Worm (Caenorhabditis elegans) whole organism, L2 larva: ENCODE measurements around the gene C06C3.3.

Experiments used
- C34F6.9 ChIP-seq: fragments of 150-350 bp; optimal IDR thresholded peaks from 2 replicates; lab custom pipeline; 2014; ENCODE audit warnings: missing biosample characterization, missing genetic modification characterization
- F13H6.1 ChIP-seq: sonication (generic microtip); optimal IDR thresholded peaks from 2 replicates; lab custom pipeline; 2016; ENCODE audit warnings: missing genetic modification characterization, missing compliant biosample characterization
- R02D3.7 ChIP-seq: fragments of 150-350 bp; optimal IDR thresholded peaks from 2 replicates; lab custom pipeline; 2014; ENCODE audit warnings: missing biosample characterization, missing genetic modification characterization
- Y55F3AM.14 ChIP-seq: fragments of 200-800 bp; sonication (Bioruptor generic); optimal IDR thresholded peaks from 2 replicates; lab custom pipeline; 2018; ENCODE audit warnings: mild to moderate bottlenecking, missing genetic modification characterization, missing compliant biosample characterization
- ZK546.5 ChIP-seq: sonication (generic microtip); optimal IDR thresholded peaks from 2 replicates; lab custom pipeline; 2017; ENCODE audit warnings: missing biosample characterization, missing genetic modification characterization
- alr-1 ChIP-seq: fragments of 150-350 bp; optimal IDR thresholded peaks from 2 replicates; lab custom pipeline; 2014; ENCODE audit warnings: missing biosample characterization, missing genetic modification characterization
- aly-2 ChIP-seq: fragments of 150-350 bp; optimal IDR thresholded peaks from 2 replicates; lab custom pipeline; 2014; ENCODE audit warnings: missing biosample characterization, missing genetic modification characterization
- ama-1 ChIP-seq: fragments of 150-350 bp; optimal IDR thresholded peaks from 2 replicates; lab custom pipeline; 2018; ENCODE audit warnings: inconsistent platforms
- blmp-1 ChIP-seq: sonication (generic microtip); optimal IDR thresholded peaks from 2 replicates; lab custom pipeline; 2017; ENCODE audit warnings: missing genetic modification characterization, mild to moderate bottlenecking, missing compliant biosample characterization, antibody characterized with exemption, moderate library complexity; ENCODE audit not compliant: insufficient read depth
- ceh-16 ChIP-seq: fragments of 150-350 bp; optimal IDR thresholded peaks from 2 replicates; lab custom pipeline; 2014; ENCODE audit warnings: missing biosample characterization, missing genetic modification characterization
- ceh-82 ChIP-seq: fragments of 150-350 bp; optimal IDR thresholded peaks from 2 replicates; lab custom pipeline; 2014; ENCODE audit warnings: missing biosample characterization, missing genetic modification characterization
- crh-2 ChIP-seq: sonication (generic microtip); optimal IDR thresholded peaks from 2 replicates; lab custom pipeline; 2017; ENCODE audit warnings: missing biosample characterization, missing genetic modification characterization
- dmd-4 ChIP-seq: sonication (generic microtip); optimal IDR thresholded peaks from 2 replicates; lab custom pipeline; 2017; ENCODE audit warnings: missing biosample characterization, missing genetic modification characterization
- egl-27 ChIP-seq: sonication (generic microtip); optimal IDR thresholded peaks from 3 replicates; lab custom pipeline; 2017; ENCODE audit warnings: missing biosample characterization, missing genetic modification reagents, missing genetic modification characterization
- elt-1 ChIP-seq: fragments of 150-350 bp; optimal IDR thresholded peaks from 2 replicates; lab custom pipeline; 2014; ENCODE audit warnings: missing biosample characterization, missing genetic modification characterization
- elt-3 ChIP-seq: sonication (generic microtip); optimal IDR thresholded peaks from 2 replicates; lab custom pipeline; 2017; ENCODE audit warnings: missing biosample characterization, missing genetic modification characterization
- fos-1 ChIP-seq: fragments of 150-350 bp; optimal IDR thresholded peaks from 2 replicates; lab custom pipeline; 2014; ENCODE audit warnings: missing biosample characterization, missing genetic modification characterization
- gmeb-1 ChIP-seq: fragments of 150-350 bp; optimal IDR thresholded peaks from 2 replicates; lab custom pipeline; 2014; ENCODE audit warnings: missing biosample characterization, missing genetic modification characterization
- lin-11 ChIP-seq: fragments of 150-350 bp; sonication (generic microtip); optimal IDR thresholded peaks from 2 replicates; lab custom pipeline; 2014; ENCODE audit warnings: missing biosample characterization, missing genetic modification characterization, inconsistent platforms, mixed read lengths
- lin-13 ChIP-seq: fragments of 150-350 bp; optimal IDR thresholded peaks from 2 replicates; lab custom pipeline; 2014; ENCODE audit warnings: missing biosample characterization, missing genetic modification reagents, missing genetic modification characterization
- lin-39 ChIP-seq: fragments of 150-350 bp; optimal IDR thresholded peaks from 2 replicates; lab custom pipeline; 2014; ENCODE audit warnings: missing biosample characterization, missing genetic modification reagents, missing genetic modification characterization
- lsy-2 ChIP-seq, 2 experiments: fragments of 150-350 bp in 1 of 2; sonication (generic microtip) in 1 of 2; optimal IDR thresholded peaks; 2 replicates each; lab custom pipeline; 2014 to 2017; ENCODE audit warnings: missing biosample characterization in 2 of 2, missing genetic modification characterization in 2 of 2
- mab-5 ChIP-seq: fragments of 150-350 bp; optimal IDR thresholded peaks from 2 replicates; lab custom pipeline; 2014; ENCODE audit warnings: missing biosample characterization, missing genetic modification characterization
- mbf-1 ChIP-seq: sonication (generic microtip); optimal IDR thresholded peaks from 2 replicates; lab custom pipeline; 2017; ENCODE audit warnings: missing biosample characterization, missing genetic modification characterization
- mdl-1 ChIP-seq, 2 experiments: fragments of 150-350 bp in 1 of 2; sonication (generic microtip) in 1 of 2; optimal IDR thresholded peaks; 2 replicates each; lab custom pipeline; 2017; ENCODE audit warnings: missing biosample characterization in 2 of 2, missing genetic modification characterization in 2 of 2
- nhr-10 ChIP-seq: sonication (generic microtip); optimal IDR thresholded peaks from 2 replicates; lab custom pipeline; 2017; ENCODE audit warnings: missing biosample characterization, missing genetic modification characterization
- nhr-11 ChIP-seq: fragments of 150-350 bp; optimal IDR thresholded peaks from 2 replicates; lab custom pipeline; 2014; ENCODE audit warnings: missing biosample characterization, missing genetic modification characterization
- nhr-12 ChIP-seq: fragments of 150-350 bp; optimal IDR thresholded peaks from 2 replicates; lab custom pipeline; 2014; ENCODE audit warnings: missing biosample characterization, missing genetic modification characterization
- nhr-129 ChIP-seq: fragments of 150-350 bp; optimal IDR thresholded peaks from 2 replicates; lab custom pipeline; 2014; ENCODE audit warnings: missing biosample characterization, missing genetic modification characterization
- nhr-21 ChIP-seq: fragments of 150-350 bp; optimal IDR thresholded peaks from 2 replicates; lab custom pipeline; 2014; ENCODE audit warnings: missing biosample characterization, missing genetic modification characterization
- nhr-23 ChIP-seq: fragments of 150-350 bp; optimal IDR thresholded peaks from 2 replicates; lab custom pipeline; 2014; ENCODE audit warnings: missing biosample characterization, missing genetic modification reagents, missing genetic modification characterization
- nhr-237 ChIP-seq: fragments of 150-350 bp; optimal IDR thresholded peaks from 2 replicates; lab custom pipeline; 2014; ENCODE audit warnings: missing biosample characterization, missing genetic modification characterization
- nhr-25 ChIP-seq: fragments of 150-350 bp; sonication (generic microtip); optimal IDR thresholded peaks from 3 replicates; lab custom pipeline; 2014; ENCODE audit warnings: missing biosample characterization, missing genetic modification characterization
- nhr-6 ChIP-seq: fragments of 150-350 bp; optimal IDR thresholded peaks from 2 replicates; lab custom pipeline; 2014; ENCODE audit warnings: missing biosample characterization, missing genetic modification characterization
- nhr-77 ChIP-seq: fragments of 150-350 bp; optimal IDR thresholded peaks from 2 replicates; lab custom pipeline; 2014; ENCODE audit warnings: missing biosample characterization, missing genetic modification characterization
- peb-1 ChIP-seq: fragments of 150-350 bp; optimal IDR thresholded peaks from 2 replicates; lab custom pipeline; 2014; ENCODE audit warnings: missing biosample characterization, missing genetic modification characterization
- sem-4 ChIP-seq: fragments of 150-350 bp; optimal IDR thresholded peaks from 2 replicates; lab custom pipeline; 2014; ENCODE audit warnings: missing biosample characterization, missing genetic modification reagents, missing genetic modification characterization
- skn-1 ChIP-seq: sonication (generic microtip); optimal IDR thresholded peaks from 2 replicates; lab custom pipeline; 2017; ENCODE audit warnings: missing biosample characterization, missing genetic modification characterization
- sma-3 ChIP-seq: sonication (generic microtip); optimal IDR thresholded peaks from 2 replicates; lab custom pipeline; 2016; ENCODE audit warnings: missing genetic modification reagents, missing genetic modification characterization, missing compliant biosample characterization
- sma-9 ChIP-seq, 2 experiments: fragments of 150-350 bp in 1 of 2; sonication (generic microtip) in 1 of 2; optimal IDR thresholded peaks; 2 replicates each; lab custom pipeline; 2014 to 2016; ENCODE audit warnings: missing genetic modification characterization in 2 of 2, mild to moderate bottlenecking in 1 of 2, missing biosample characterization in 1 of 2, missing compliant biosample characterization in 1 of 2, missing genetic modification reagents in 1 of 2, moderate library complexity in 1 of 2
- snpc-4 ChIP-seq: fragments of 150-350 bp; optimal IDR thresholded peaks from 2 replicates; lab custom pipeline; 2014; ENCODE audit warnings: missing biosample characterization, missing genetic modification characterization
- unc-39 ChIP-seq: fragments of 150-350 bp; optimal IDR thresholded peaks from 2 replicates; lab custom pipeline; 2014; ENCODE audit warnings: missing biosample characterization, missing genetic modification characterization
- unc-55 ChIP-seq: fragments of 150-350 bp; sonication (generic microtip); optimal IDR thresholded peaks from 3 replicates; lab custom pipeline; 2014; ENCODE audit warnings: missing biosample characterization, missing genetic modification reagents, missing genetic modification characterization
- unc-62 ChIP-seq: fragments of 150-350 bp; optimal IDR thresholded peaks from 2 replicates; lab custom pipeline; 2014; ENCODE audit warnings: missing biosample characterization, missing genetic modification reagents, missing genetic modification characterization
- zag-1 ChIP-seq: fragments of 150-350 bp; optimal IDR thresholded peaks from 2 replicates; lab custom pipeline; 2014; ENCODE audit warnings: missing biosample characterization, missing genetic modification characterization
- ztf-1 ChIP-seq: fragments of 200-800 bp; sonication (Bioruptor generic); conservative IDR thresholded peaks from 2 replicates; pipeline ENCODE4 v1.3.6; 2022; ENCODE audit warnings: missing genetic modification characterization, missing compliant biosample characterization
- ztf-11 ChIP-seq: sonication (generic microtip); optimal IDR thresholded peaks from 2 replicates; lab custom pipeline; 2017; ENCODE audit warnings: missing biosample characterization, missing genetic modification characterization
- ztf-4 ChIP-seq: fragments of 150-350 bp; optimal IDR thresholded peaks from 2 replicates; lab custom pipeline; 2014; ENCODE audit warnings: missing biosample characterization, missing genetic modification characterization

The C06C3.3 gene

ce11 chrII:9416381-9417276 lies 44.3 kb upstream of the C06C3.3 start, which contains the start of the genes gss-1 and chch-3:
TSS of gene gss-1 (minus strand) at chrII:9416431.
TSS of gene chch-3 (plus strand) at chrII:9417013.
- TF ChIP-seq blmp-1 = no peak
- no peak for TF ChIP-seq alr-1 (tag; lab: Kevin White, UChicago)
- peak; percentile 75 for TF ChIP-seq unc-55 (GFP tag; lab: Kevin White, UChicago)
- TF ChIP-seq ZK546.5 (tag; lab: Kevin White, UChicago) = no peak
- peak; percentile 14 for TF ChIP-seq sma-3
- no peak for TF ChIP-seq nhr-11 (tag; lab: Kevin White, UChicago)
- TF ChIP-seq R02D3.7 (tag; lab: Kevin White, UChicago) = no peak
- TF ChIP-seq elt-1 (tag; lab: Kevin White, UChicago) = no peak
- TF ChIP-seq unc-62 (GFP tag; lab: Kevin White, UChicago) = no peak
- TF ChIP-seq nhr-129 (tag; lab: Kevin White, UChicago) = peak; percentile 71
- TF ChIP-seq unc-39 (tag; lab: Kevin White, UChicago) = no peak
- TF ChIP-seq ceh-16 (tag; lab: Kevin White, UChicago) = no peak
- no peak for TF ChIP-seq nhr-25 (tag; lab: Kevin White, UChicago)
- no peak for TF ChIP-seq Y55F3AM.14
- TF ChIP-seq nhr-23 (tag; lab: Kevin White, UChicago) = no peak
- no peak for TF ChIP-seq dmd-4 (tag; lab: Kevin White, UChicago)
- TF ChIP-seq ama-1 (lab: Kevin White, UChicago) = no peak
- TF ChIP-seq ceh-82 (tag; lab: Kevin White, UChicago) = no peak
- no peak for TF ChIP-seq ztf-4 (tag; lab: Kevin White, UChicago)
- no peak for TF ChIP-seq nhr-10 (tag; lab: Kevin White, UChicago)
- no peak for TF ChIP-seq nhr-12 (tag; lab: Kevin White, UChicago)
- no peak for TF ChIP-seq peb-1 (tag; lab: Kevin White, UChicago)
- TF ChIP-seq egl-27 = no peak
- peak; percentile 1 for TF ChIP-seq lin-11 (tag; lab: Kevin White, UChicago)
- no peak for TF ChIP-seq ztf-11 (tag; lab: Kevin White, UChicago)
- no peak for TF ChIP-seq elt-3 (tag; lab: Kevin White, UChicago)
- TF ChIP-seq lin-39 (tag; lab: Kevin White, UChicago) = no peak
- no peak for TF ChIP-seq nhr-77 (tag; lab: Kevin White, UChicago)
- peak; percentile 58 for TF ChIP-seq crh-2
- TF ChIP-seq sma-9 (GFP tag; optimal IDR thresholded peaks at IDR 0.05; lab: Kevin White, UChicago) = peak; percentile 65
- TF ChIP-seq sma-9 (tag; optimal IDR thresholded peaks at IDR 0.05; lab: Kevin White, UChicago) = no peak
- no peak for TF ChIP-seq ztf-1 (GFP tag; lab: Robert Waterston, UW)
- TF ChIP-seq nhr-237 (tag; lab: Kevin White, UChicago) = no peak
- TF ChIP-seq F13H6.1 (tag; lab: Kevin White, UChicago) = peak; percentile 24
- TF ChIP-seq gmeb-1 = peak; percentile 69
- no peak for TF ChIP-seq aly-2
- TF ChIP-seq lsy-2 (tag; optimal IDR thresholded peaks at IDR 0.05; lab: Kevin White, UChicago) = peak; percentile 56 to 85
- peak; percentile 43 for TF ChIP-seq lin-13 (GFP tag; lab: Kevin White, UChicago)
- TF ChIP-seq sem-4 = no peak
- TF ChIP-seq skn-1 = no peak
- peak; percentile 13 for TF ChIP-seq nhr-21 (tag; lab: Kevin White, UChicago)
- TF ChIP-seq zag-1 = no peak
- TF ChIP-seq snpc-4 (tag; lab: Kevin White, UChicago) = peak; percentile 14
- TF ChIP-seq nhr-6 (tag; lab: Kevin White, UChicago) = no peak
- TF ChIP-seq C34F6.9 = peak; percentile 85
- peak; percentile 63 for TF ChIP-seq fos-1 (tag; lab: Kevin White, UChicago)
- no peak for TF ChIP-seq mdl-1 (tag; optimal IDR thresholded peaks at IDR 0.05; lab: Kevin White, UChicago)
- peak; percentile 25 for TF ChIP-seq mab-5 (tag; lab: Kevin White, UChicago)
- TF ChIP-seq mbf-1 (tag; lab: Kevin White, UChicago) = no peak
